Worm (Caenorhabditis elegans): Measurements from ENCODE around the gene twk-5.
"Not testable (repeated sequence)": the region's sequence is repeated elsewhere in the genome, so short reads cannot be mapped to it uniquely, and the experiment has no call there.

twk-5 gene

DNA sequence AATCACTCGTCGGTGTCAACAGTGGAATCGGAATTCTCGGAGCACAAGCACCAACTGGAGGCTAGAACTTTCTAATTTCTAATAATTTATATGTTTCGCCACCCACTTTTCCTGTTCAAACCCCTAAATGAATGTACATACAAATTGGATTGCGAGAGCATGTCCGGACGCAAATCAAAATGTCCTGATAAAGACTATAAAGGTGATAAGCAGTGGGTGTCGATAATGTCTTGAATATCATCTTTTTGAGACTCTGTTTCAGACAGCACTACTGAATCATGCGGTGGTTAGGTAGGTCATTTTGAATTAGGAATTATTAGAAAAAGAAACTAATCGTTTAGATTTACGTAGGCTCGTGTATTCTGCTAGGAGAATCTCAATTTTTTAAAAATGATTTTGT lies 36.3 kb downstream of the twk-5 start, which contains the start of gene W02B12.1:
W02B12.1 (plus strand) TSS at position 269 of the 400 bp plus-strand sequence.
- peak; percentile 72 for TF ChIP-seq pqm-1 (tag; optimal IDR thresholded peaks at IDR 0.05)
- TF ChIP-seq jun-1 (tag; optimal IDR thresholded peaks at IDR 0.05): no peak
- TF ChIP-seq elt-3 (tag; optimal IDR thresholded peaks at IDR 0.05): no peak
- TF ChIP-seq elt-2 (tag; optimal IDR thresholded peaks at IDR 0.05): peak; percentile 77
- TF ChIP-seq ceh-28 (tag; optimal IDR thresholded peaks at IDR 0.05): no peak

DNA sequence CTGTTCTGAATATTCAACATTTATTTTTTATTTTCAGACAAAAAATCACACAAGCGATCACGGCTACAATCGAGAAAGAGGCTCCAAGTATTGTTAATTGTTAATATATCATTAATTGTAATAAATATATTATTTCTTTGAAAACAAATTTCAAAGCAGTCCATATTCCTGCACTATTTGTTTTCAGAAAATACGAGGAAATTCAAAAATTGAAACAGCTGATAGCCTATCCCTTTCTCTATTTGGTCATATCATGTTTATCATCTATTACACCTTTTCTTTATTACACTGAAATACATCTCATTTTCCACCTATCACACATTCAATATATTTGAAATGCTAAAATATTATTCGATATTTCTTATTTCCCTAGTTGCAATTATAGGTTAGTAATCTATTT lies 40.1 kb downstream of the twk-5 start, which contains the start of gene W02B12.13:
W02B12.13 (plus strand) TSS at position 301 of the 400 bp plus-strand sequence.
- no peak for TF ChIP-seq unc-62 (GFP tag; optimal IDR thresholded peaks at IDR 0.05)
- TF ChIP-seq ztf-11 (tag; optimal IDR thresholded peaks at IDR 0.05): no peak
- no peak for TF ChIP-seq fos-1 (tag; optimal IDR thresholded peaks at IDR 0.05)
- TF ChIP-seq R02D3.7 (tag; optimal IDR thresholded peaks at IDR 0.05): no peak

DNA sequence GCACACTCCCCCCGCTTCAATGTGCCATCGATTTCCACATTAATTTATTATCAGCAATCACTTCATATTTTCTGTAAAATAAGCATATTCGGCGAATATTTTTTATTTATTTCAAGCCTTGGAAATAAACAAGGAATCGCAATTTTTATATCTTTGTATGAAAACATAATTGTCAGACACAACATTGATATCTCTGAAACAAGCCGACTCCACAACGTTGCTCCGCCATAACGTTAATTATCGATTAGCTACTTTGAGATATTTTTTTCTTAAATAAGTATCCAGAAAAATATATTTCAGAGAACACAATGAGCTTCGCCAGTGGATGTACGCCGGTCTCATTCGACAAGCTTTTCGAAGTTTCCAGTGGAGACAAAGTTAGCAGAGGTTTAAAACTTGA lies 41.2 kb downstream of the twk-5 start, which contains the start of gene adbp-1:
adbp-1 (plus strand) TSS at position 301 of the 400 bp plus-strand sequence.
- TF ChIP-seq R02D3.7 (tag; optimal IDR thresholded peaks at IDR 0.05) (no peak), nhr-25 (tag; optimal IDR thresholded peaks at IDR 0.05) (no peak), egl-5 (tag; optimal IDR thresholded peaks at IDR 0.05) (no peak), daf-12 (tag; optimal IDR thresholded peaks at IDR 0.05) (no peak), ceh-16 (tag; optimal IDR thresholded peaks at IDR 0.05) (no peak), ZK546.5 (tag; optimal IDR thresholded peaks at IDR 0.05) (no peak), nhr-11 (tag; optimal IDR thresholded peaks at IDR 0.05) (no peak), skn-1 (tag; optimal IDR thresholded peaks at IDR 0.05) (no peak), ama-1 (optimal IDR thresholded peaks at IDR 0.05) (no peak)

DNA sequence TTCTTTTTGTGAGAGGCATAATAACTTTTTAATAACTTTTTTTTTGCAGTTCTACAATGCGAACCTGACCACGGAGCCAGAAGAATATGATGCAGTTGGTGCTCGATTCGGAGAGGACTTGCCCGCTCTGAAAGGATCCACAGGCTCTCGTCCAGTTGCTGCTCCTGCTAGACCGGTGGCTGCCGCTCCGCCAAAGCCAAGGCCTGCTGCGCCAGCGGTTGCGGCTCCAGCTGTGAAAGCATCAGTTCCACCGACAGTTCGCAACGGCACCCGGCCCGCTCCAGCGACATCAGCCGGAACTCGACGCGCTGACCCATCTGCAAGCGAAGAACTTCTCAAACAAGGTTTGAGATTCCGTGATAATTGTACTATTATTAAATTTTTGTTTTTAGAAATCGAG lies 42.0 kb downstream of the twk-5 start:
- TF ChIP-seq snpc-4 (tag; optimal IDR thresholded peaks at IDR 0.05): no peak
- no peak for TF ChIP-seq ZK546.5 (tag; optimal IDR thresholded peaks at IDR 0.05)
- no peak for TF ChIP-seq ceh-28 (tag; optimal IDR thresholded peaks at IDR 0.05)

DNA sequence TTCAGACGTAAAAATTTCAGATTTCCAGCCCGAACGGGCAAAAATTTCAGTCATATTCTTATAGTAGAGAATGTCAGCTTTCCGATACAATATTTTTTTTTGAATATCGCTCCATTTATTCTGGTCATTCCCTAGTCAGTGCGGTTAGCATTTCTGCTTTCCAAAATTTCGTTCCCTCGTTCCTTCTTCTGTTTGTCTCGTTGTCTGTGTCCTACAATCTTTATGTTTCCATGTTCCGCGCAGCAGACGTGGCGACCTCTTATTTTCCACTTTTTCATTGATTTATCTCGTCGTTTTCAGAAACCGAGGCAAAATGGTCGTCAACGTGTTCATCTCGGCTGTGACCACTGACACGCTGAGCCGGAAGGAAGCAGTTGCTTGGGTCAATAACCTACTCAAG lies 42.7 kb downstream of the twk-5 start, which contains the start of gene ebp-2:
ebp-2 (plus strand) TSS at position 301 of the 400 bp plus-strand sequence.
- not testable (repeated sequence) for TF ChIP-seq zag-1, ztf-4, nhr-25 (tag; optimal IDR thresholded peaks at IDR 0.05)

DNA sequence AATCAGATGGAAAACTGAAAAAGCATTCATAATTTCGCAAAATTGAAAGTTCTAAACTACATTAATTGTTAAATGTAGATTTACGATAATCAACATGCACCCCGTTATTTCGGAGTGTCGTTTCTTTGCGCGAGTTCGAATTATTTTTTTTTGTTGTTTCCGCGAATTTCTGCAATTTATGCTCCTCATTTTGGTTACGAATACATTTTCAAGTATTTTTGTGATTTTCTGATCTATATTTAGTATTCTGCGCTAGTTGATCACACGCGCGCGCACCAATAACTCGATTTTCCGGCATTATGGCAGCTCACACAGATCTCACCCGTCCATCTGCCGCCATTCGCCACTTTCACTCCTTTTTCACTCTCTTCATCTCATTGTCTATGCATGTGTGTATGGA lies 44.8 kb downstream of the twk-5 start, which contains the start of gene VW02B12L.2:
VW02B12L.2 (minus strand) TSS at position 65 of the 400 bp plus-strand sequence.
- TF ChIP-seq hmg-11 (tag; optimal IDR thresholded peaks at IDR 0.05) (no peak), nhr-43 (tag; optimal IDR thresholded peaks at IDR 0.05; ENCODE audit: poor library complexity, severe bottlenecking) (no peak), fos-1 (tag; optimal IDR thresholded peaks at IDR 0.05) (no peak), skn-1 (tag; optimal IDR thresholded peaks at IDR 0.05) (no peak), ceh-9 (tag; optimal IDR thresholded peaks at IDR 0.05) (no peak), tbx-2 (tag; optimal IDR thresholded peaks at IDR 0.05) (no peak), egl-5 (tag; optimal IDR thresholded peaks at IDR 0.05) (no peak), elt-3 (tag; optimal IDR thresholded peaks at IDR 0.05) (no peak), nhr-76 (tag; optimal IDR thresholded peaks at IDR 0.05) (no peak), daf-12 (tag; optimal IDR thresholded peaks at IDR 0.05) (no peak), unc-39 (tag; optimal IDR thresholded peaks at IDR 0.05) (no peak), ztf-4 (tag; optimal IDR thresholded peaks at IDR 0.05) (no peak), egl-27 (tag; optimal IDR thresholded peaks at IDR 0.05) (no peak), snpc-4 (tag; optimal IDR thresholded peaks at IDR 0.05) (no peak), nhr-28 (tag; optimal IDR thresholded peaks at IDR 0.05) (no peak), pha-4 (tag; optimal IDR thresholded peaks at IDR 0.05) (no peak), elt-1 (tag; optimal IDR thresholded peaks at IDR 0.05) (no peak), nhr-11 (tag; optimal IDR thresholded peaks at IDR 0.05) (no peak), nhr-12 (tag; optimal IDR thresholded peaks at IDR 0.05) (no peak), nhr-237 (tag; optimal IDR thresholded peaks at IDR 0.05) (no peak), sea-2 (GFP tag; optimal IDR thresholded peaks at IDR 0.05) (no peak), ama-1 (optimal IDR thresholded peaks at IDR 0.05) (no peak), mml-1 (tag; optimal IDR thresholded peaks at IDR 0.05) (no peak), mdl-1 (tag; optimal IDR thresholded peaks at IDR 0.05) (no peak), nhr-77 (tag; optimal IDR thresholded peaks at IDR 0.05) (no peak), jun-1 (tag; optimal IDR thresholded peaks at IDR 0.05) (no peak), elt-2 (tag; optimal IDR thresholded peaks at IDR 0.05) (no peak), ZK546.5 (tag; optimal IDR thresholded peaks at IDR 0.05) (no peak), lsy-12 (tag; optimal IDR thresholded peaks at IDR 0.05) (no peak), fkh-10 (GFP tag; optimal IDR thresholded peaks at IDR 0.05) (no peak), unc-62 (GFP tag; optimal IDR thresholded peaks at IDR 0.05) (no peak), nhr-25 (tag; optimal IDR thresholded peaks at IDR 0.05) (peak; percentile 17), ceh-28 (tag; optimal IDR thresholded peaks at IDR 0.05) (no peak), nhr-67 (tag; optimal IDR thresholded peaks at IDR 0.05) (no peak), zag-1 (tag; optimal IDR thresholded peaks at IDR 0.05) (no peak), nhr-23 (tag; optimal IDR thresholded peaks at IDR 0.05) (peak; percentile 51), pqm-1 (tag; optimal IDR thresholded peaks at IDR 0.05) (no peak), nfya-1 (tag; optimal IDR thresholded peaks at IDR 0.05; ENCODE audit: insufficient read depth) (peak; percentile 37)
